Worm (Caenorhabditis elegans) whole organism, mixed stage, embryonic: ENCODE measurements around the gene W09G12.10.

Source experiments
- M03D4.4 ChIP-seq: sonication (generic microtip); optimal IDR thresholded peaks from 2 replicates; lab custom pipeline; 2017; ENCODE audit warnings: mild to moderate bottlenecking, missing genetic modification characterization, missing compliant biosample characterization
- bed-3 ChIP-seq: fragments of 200-800 bp; sonication (Bioruptor generic); optimal IDR thresholded peaks from 3 replicates; lab custom pipeline; 2018; ENCODE audit warnings: mild to moderate bottlenecking, missing genetic modification characterization, moderate library complexity, missing compliant biosample characterization
- blmp-1 ChIP-seq: fragments of 150-350 bp; optimal IDR thresholded peaks from 2 replicates; lab custom pipeline; 2014; ENCODE audit warnings: missing biosample characterization, missing genetic modification characterization
- ceh-43 ChIP-seq: fragments of 200-800 bp; sonication (Bioruptor generic); optimal IDR thresholded peaks from 2 replicates; lab custom pipeline; 2018; ENCODE audit warnings: mild to moderate bottlenecking, missing genetic modification characterization, moderate library complexity, missing compliant biosample characterization
- ces-1 ChIP-seq: fragments of 150-350 bp; optimal IDR thresholded peaks from 2 replicates; lab custom pipeline; 2014; ENCODE audit warnings: missing biosample characterization, missing genetic modification reagents, missing genetic modification characterization
- drap-1 ChIP-seq: fragments of 200-800 bp; sonication (Bioruptor generic); optimal IDR thresholded peaks from 3 replicates; lab custom pipeline; 2018; ENCODE audit warnings: mild to moderate bottlenecking, missing genetic modification characterization, missing compliant biosample characterization
- elt-1 ChIP-seq: sonication (generic microtip); optimal IDR thresholded peaks from 2 replicates; lab custom pipeline; 2017; ENCODE audit warnings: missing genetic modification characterization, mild to moderate bottlenecking, missing compliant biosample characterization, antibody characterized with exemption, moderate library complexity, borderline replicate concordance; ENCODE audit not compliant: insufficient read depth
- elt-3 ChIP-seq: fragments of 150-350 bp; optimal IDR thresholded peaks from 2 replicates; lab custom pipeline; 2014; ENCODE audit warnings: missing biosample characterization, missing genetic modification characterization
- flh-1 ChIP-seq: fragments of 200-800 bp; sonication (Bioruptor generic); optimal IDR thresholded peaks from 2 replicates; lab custom pipeline; 2018; ENCODE audit warnings: mild to moderate bottlenecking, missing genetic modification characterization, moderate library complexity, missing compliant biosample characterization
- ham-2 ChIP-seq: fragments of 200-800 bp; sonication (Bioruptor generic); optimal IDR thresholded peaks from 2 replicates; lab custom pipeline; 2018; ENCODE audit warnings: mild to moderate bottlenecking, missing genetic modification characterization, missing compliant biosample characterization
- hlh-1 ChIP-seq: fragments of 150-350 bp; optimal IDR thresholded peaks from 2 replicates; lab custom pipeline; 2014; ENCODE audit warnings: missing biosample characterization, missing genetic modification reagents, missing genetic modification characterization
- lin-13 ChIP-seq: fragments of 150-350 bp; optimal IDR thresholded peaks from 2 replicates; lab custom pipeline; 2014; ENCODE audit warnings: missing biosample characterization, missing genetic modification characterization
- lin-32 ChIP-seq: fragments of 200-800 bp; sonication (Bioruptor generic); optimal IDR thresholded peaks from 2 replicates; lab custom pipeline; 2018; ENCODE audit warnings: mild to moderate bottlenecking, missing genetic modification characterization, missing compliant biosample characterization
- mab-5 ChIP-seq: fragments of 150-350 bp; optimal IDR thresholded peaks from 2 replicates; lab custom pipeline; 2014; ENCODE audit warnings: missing biosample characterization, missing genetic modification characterization
- mls-2 ChIP-seq: sonication (generic microtip); optimal IDR thresholded peaks from 2 replicates; lab custom pipeline; 2016; ENCODE audit warnings: mild to moderate bottlenecking, missing genetic modification characterization, moderate library complexity, missing compliant biosample characterization
- nhr-12 ChIP-seq: fragments of 150-350 bp; optimal IDR thresholded peaks from 2 replicates; lab custom pipeline; 2014; ENCODE audit warnings: missing biosample characterization, missing genetic modification characterization
- nhr-28 ChIP-seq: fragments of 150-350 bp; optimal IDR thresholded peaks from 2 replicates; lab custom pipeline; 2014; ENCODE audit warnings: missing biosample characterization, missing genetic modification characterization
- nhr-76 ChIP-seq: sonication (generic microtip); optimal IDR thresholded peaks from 2 replicates; lab custom pipeline; 2017; ENCODE audit warnings: missing biosample characterization, missing genetic modification characterization
- sem-2 ChIP-seq: fragments of 200-800 bp; sonication (Bioruptor generic); optimal IDR thresholded peaks from 2 replicates; lab custom pipeline; 2018; ENCODE audit warnings: mild to moderate bottlenecking, missing genetic modification characterization, missing compliant biosample characterization
- snpc-4 ChIP-seq: fragments of 150-350 bp; optimal IDR thresholded peaks from 2 replicates; lab custom pipeline; 2014; ENCODE audit warnings: missing biosample characterization, missing genetic modification characterization
- sptf-1 ChIP-seq: sonication (generic microtip); optimal IDR thresholded peaks from 2 replicates; lab custom pipeline; 2017; ENCODE audit warnings: mild to moderate bottlenecking, missing genetic modification characterization, moderate library complexity, missing compliant biosample characterization
- unc-120 ChIP-seq: sonication (generic microtip); optimal IDR thresholded peaks from 2 replicates; lab custom pipeline; 2017; ENCODE audit warnings: missing genetic modification characterization, missing compliant biosample characterization; ENCODE audit not compliant: poor library complexity, severe bottlenecking
- unc-39 ChIP-seq: fragments of 150-350 bp; optimal IDR thresholded peaks from 2 replicates; lab custom pipeline; 2014; ENCODE audit warnings: missing biosample characterization, missing genetic modification characterization
- unc-62 ChIP-seq: fragments of 150-350 bp; optimal IDR thresholded peaks from 2 replicates; lab custom pipeline; 2014; ENCODE audit warnings: missing biosample characterization, missing genetic modification reagents, missing genetic modification characterization
- zip-8 ChIP-seq: fragments of 150-350 bp; optimal IDR thresholded peaks from 2 replicates; lab custom pipeline; 2014; ENCODE audit warnings: missing biosample characterization, missing genetic modification characterization
- ztf-11 ChIP-seq: fragments of 150-350 bp; optimal IDR thresholded peaks from 2 replicates; lab custom pipeline; 2014; ENCODE audit warnings: missing biosample characterization, missing genetic modification characterization

Gene W09G12.10

ce11 chrIV:1225596-1226232, 4.6 kb upstream of the W09G12.10 start, which contains the start of gene W09G12.8:
TSS of gene W09G12.8 (plus strand) at chrIV:1226182.
- TF ChIP-seq unc-62 (GFP tag; lab: Kevin White, UChicago) (no peak), ceh-43 (no peak), zip-8 (tag; lab: Kevin White, UChicago) (peak; percentile 0)

ce11 chrIV:1224781-1225180, 3.7 kb upstream of the W09G12.10 start:
- TF ChIP-seq ces-1 = no peak
- TF ChIP-seq, all 35 proteins: peak for 0

ce11 chrIV:1216290-1216689, 4.8 kb downstream of the W09G12.10 start, which contains the start of gene W09G12.9:
TSS of gene W09G12.9 (plus strand) at chrIV:1216590.
- TF ChIP-seq zip-8 (tag; lab: Kevin White, UChicago) (no peak), ces-1 (no peak), lin-32 (GFP tag; lab: Kevin White, UChicago) (no peak), unc-39 (tag; lab: Kevin White, UChicago) (no peak), mls-2 (tag; lab: Kevin White, UChicago) (no peak), snpc-4 (tag; lab: Kevin White, UChicago) (no peak), mab-5 (tag; lab: Kevin White, UChicago) (no peak), nhr-76 (tag; lab: Kevin White, UChicago) (no peak), nhr-12 (no peak), bed-3 (no peak), ztf-11 (tag; lab: Kevin White, UChicago) (no peak), elt-3 (tag; lab: Kevin White, UChicago) (no peak), sem-2 (GFP tag; lab: Kevin White, UChicago) (no peak), nhr-28 (tag; lab: Kevin White, UChicago) (no peak), ceh-43 (no peak), flh-1 (no peak), unc-62 (GFP tag; lab: Kevin White, UChicago) (no peak)

- no peak for TF ChIP-seq mab-5 (tag; lab: Kevin White, UChicago)
- no peak for TF ChIP-seq nhr-12
- no peak for TF ChIP-seq unc-39 (tag; lab: Kevin White, UChicago)
- no peak for TF ChIP-seq unc-120 (tag; lab: Kevin White, UChicago)
- TF ChIP-seq zip-8 (tag; lab: Kevin White, UChicago) = no peak
These were observed 5.6 kb downstream of the W09G12.10 start for ce11 chrIV:1215536-1215935.

- TF ChIP-seq M03D4.4 (tag; lab: Kevin White, UChicago) (no peak), sem-2 (GFP tag; lab: Kevin White, UChicago) (no peak), hlh-1 (no peak), ces-1 (peak; percentile 65), sptf-1 (tag; lab: Kevin White, UChicago) (no peak), drap-1 (no peak), blmp-1 (no peak)
These were observed 7.9 kb downstream of the W09G12.10 start for ce11 chrIV:1213192-1213591.

- TF ChIP-seq mls-2 (tag; lab: Kevin White, UChicago) = no peak
- peak; percentile 88 for TF ChIP-seq ces-1
- TF ChIP-seq, all 35 proteins: peak for 1
These were observed 8.7 kb downstream of the W09G12.10 start for ce11 chrIV:1212357-1212756.

- TF ChIP-seq elt-1 (tag; lab: Kevin White, UChicago) (no peak), ceh-43 (no peak), mls-2 (tag; lab: Kevin White, UChicago) (no peak), nhr-76 (tag; lab: Kevin White, UChicago) (no peak), lin-13 (tag; lab: Kevin White, UChicago) (no peak), ztf-11 (tag; lab: Kevin White, UChicago) (no peak), ces-1 (no peak), nhr-12 (no peak), unc-120 (tag; lab: Kevin White, UChicago) (no peak), drap-1 (no peak), mab-5 (tag; lab: Kevin White, UChicago) (no peak), ham-2 (no peak), unc-39 (tag; lab: Kevin White, UChicago) (no peak), nhr-28 (tag; lab: Kevin White, UChicago) (no peak), zip-8 (tag; lab: Kevin White, UChicago) (no peak)
- TF ChIP-seq, all 35 proteins: peak for 0
These were observed 9.2 kb downstream of the W09G12.10 start for ce11 chrIV:1211902-1212301.
